Worm (Caenorhabditis elegans) whole organism, L4 larva: ENCODE measurements around the gene aqp-5.

Experiments
- F10B5.3 ChIP-seq: sonication (generic microtip); optimal IDR thresholded peaks from 2 replicates; lab custom pipeline; 2016; ENCODE audit warnings: mild to moderate bottlenecking, missing genetic modification characterization, missing compliant biosample characterization
- F44E2.7 ChIP-seq: fragments of 200-800 bp; sonication (Bioruptor generic); IDR thresholded peaks from 2 replicates; pipeline ENCODE4 v2.1.2; 2022; ENCODE audit warnings: missing genetic modification characterization, missing compliant biosample characterization
- F49E8.2 ChIP-seq: sonication (generic microtip); optimal IDR thresholded peaks from 2 replicates; lab custom pipeline; 2016; ENCODE audit warnings: missing compliant biosample characterization, mild to moderate bottlenecking, missing genetic modification characterization, borderline replicate concordance
- T26A8.4 ChIP-seq: fragments of 200-800 bp; sonication (Bioruptor generic); IDR thresholded peaks from 2 replicates; pipeline ENCODE4 v1.3.6; 2022; ENCODE audit warnings: missing genetic modification characterization, missing compliant biosample characterization
- Y105C5A.15 ChIP-seq: fragments of 200-800 bp; sonication (Bioruptor generic); IDR thresholded peaks from 2 replicates; pipeline ENCODE4 v1.3.6; 2022; ENCODE audit warnings: missing genetic modification characterization, missing compliant biosample characterization
- Y48G9A.11 ChIP-seq: fragments of 200-800 bp; sonication (Bioruptor generic); IDR thresholded peaks from 2 replicates; pipeline ENCODE4 v1.3.6; 2022; ENCODE audit warnings: missing genetic modification reagents, missing genetic modification characterization, missing compliant biosample characterization
- Y5F2A.4 ChIP-seq: fragments of 200-800 bp; sonication (Bioruptor generic); optimal IDR thresholded peaks from 2 replicates; lab custom pipeline; 2018; ENCODE audit warnings: mild to moderate bottlenecking, missing genetic modification characterization, missing compliant biosample characterization
- Y75B8A.6 ChIP-seq: fragments of 200-800 bp; sonication (Bioruptor generic); IDR thresholded peaks from 2 replicates; pipeline ENCODE4 v1.3.6; 2022; ENCODE audit warnings: missing genetic modification reagents, missing genetic modification characterization, missing compliant biosample characterization
- ama-1 ChIP-seq: fragments of 150-350 bp; optimal IDR thresholded peaks from 2 replicates; lab custom pipeline; 2014; ENCODE audit warnings: inconsistent platforms, mixed read lengths
- arid-1 ChIP-seq: fragments of 200-800 bp; sonication (Bioruptor generic); conservative IDR thresholded peaks from 2 replicates; pipeline ENCODE4 v1.3.6; 2022; ENCODE audit warnings: missing genetic modification reagents, missing genetic modification characterization, missing compliant biosample characterization
- attf-4 ChIP-seq: sonication (generic microtip); optimal IDR thresholded peaks from 3 replicates; lab custom pipeline; 2017; ENCODE audit warnings: missing biosample characterization, missing genetic modification characterization
- ceh-20 ChIP-seq: fragments of 200-800 bp; sonication (Bioruptor generic); IDR thresholded peaks from 2 replicates; pipeline ENCODE4 v1.3.6; 2022; ENCODE audit warnings: missing genetic modification reagents, missing genetic modification characterization, missing compliant biosample characterization
- ceh-28 ChIP-seq: fragments of 150-350 bp; optimal IDR thresholded peaks from 2 replicates; lab custom pipeline; 2014; ENCODE audit warnings: missing biosample characterization, missing genetic modification reagents, missing genetic modification characterization
- ceh-44 ChIP-seq: fragments of 200-800 bp; sonication (Bioruptor generic); IDR thresholded peaks from 2 replicates; pipeline ENCODE4 v1.3.6; 2022; ENCODE audit warnings: missing genetic modification reagents, missing genetic modification characterization, missing compliant biosample characterization
- ceh-62 ChIP-seq: sonication (generic microtip); optimal IDR thresholded peaks from 2 replicates; lab custom pipeline; 2017; ENCODE audit warnings: missing biosample characterization, missing genetic modification characterization
- ceh-82 ChIP-seq: sonication (generic microtip); optimal IDR thresholded peaks from 2 replicates; lab custom pipeline; 2017; ENCODE audit warnings: missing biosample characterization, missing genetic modification characterization
- ctbp-1 ChIP-seq: fragments of 200-800 bp; sonication (Bioruptor generic); IDR thresholded peaks from 2 replicates; pipeline ENCODE4 v1.3.6; 2022; ENCODE audit warnings: missing genetic modification reagents, missing genetic modification characterization, missing compliant biosample characterization
- daf-19 ChIP-seq: fragments of 200-800 bp; sonication (Bioruptor generic); conservative IDR thresholded peaks from 2 replicates; pipeline ENCODE4 v1.3.6; 2022; ENCODE audit warnings: missing genetic modification characterization, missing compliant biosample characterization
- dmd-8 ChIP-seq: fragments of 200-800 bp; sonication (Bioruptor generic); IDR thresholded peaks from 2 replicates; pipeline ENCODE4 v1.3.6; 2022; ENCODE audit warnings: missing genetic modification characterization, missing compliant biosample characterization
- dve-1 ChIP-seq: sonication (generic microtip); optimal IDR thresholded peaks from 2 replicates; lab custom pipeline; 2017; ENCODE audit warnings: antibody characterized with exemption, mild to moderate bottlenecking, missing genetic modification characterization, missing compliant biosample characterization; ENCODE audit not compliant: insufficient read depth
- egl-27 ChIP-seq: sonication (generic microtip); optimal IDR thresholded peaks from 3 replicates; lab custom pipeline; 2017; ENCODE audit warnings: missing biosample characterization, missing genetic modification reagents, missing genetic modification characterization
- fkh-10 ChIP-seq: fragments of 150-350 bp; optimal IDR thresholded peaks from 2 replicates; lab custom pipeline; 2014; ENCODE audit warnings: missing biosample characterization, missing genetic modification reagents, missing genetic modification characterization
- fos-1 ChIP-seq: fragments of 150-350 bp; optimal IDR thresholded peaks from 2 replicates; lab custom pipeline; 2014; ENCODE audit warnings: missing biosample characterization, missing genetic modification characterization
- gei-8 ChIP-seq: fragments of 200-800 bp; sonication (Bioruptor generic); optimal IDR thresholded peaks from 2 replicates; lab custom pipeline; 2018; ENCODE audit warnings: mild to moderate bottlenecking, missing genetic modification characterization, missing compliant biosample characterization
- hlh-11 ChIP-seq: fragments of 200-800 bp; sonication (Bioruptor generic); optimal IDR thresholded peaks from 2 replicates; lab custom pipeline; 2018; ENCODE audit warnings: mild to moderate bottlenecking, missing genetic modification characterization, missing compliant biosample characterization
- hlh-30 ChIP-seq: sonication (generic microtip); optimal IDR thresholded peaks from 2 replicates; lab custom pipeline; 2017; ENCODE audit warnings: antibody characterized with exemption, mild to moderate bottlenecking, missing genetic modification characterization, missing compliant biosample characterization; ENCODE audit not compliant: insufficient read depth
- hmg-1.1 ChIP-seq: fragments of 200-800 bp; sonication (Bioruptor generic); IDR thresholded peaks from 2 replicates; pipeline ENCODE4 v1.3.6; 2022; ENCODE audit warnings: missing genetic modification reagents, missing genetic modification characterization, missing compliant biosample characterization
- lin-13 ChIP-seq: fragments of 150-350 bp; optimal IDR thresholded peaks from 2 replicates; lab custom pipeline; 2014; ENCODE audit warnings: missing biosample characterization, missing genetic modification reagents, missing genetic modification characterization
- lin-29 ChIP-seq: fragments of 200-800 bp; sonication (Bioruptor generic); IDR thresholded peaks from 2 replicates; pipeline ENCODE4 v1.3.6; 2022; ENCODE audit warnings: missing genetic modification reagents, missing genetic modification characterization, missing compliant biosample characterization
- lin-39 ChIP-seq: fragments of 150-350 bp; optimal IDR thresholded peaks from 2 replicates; lab custom pipeline; 2014; ENCODE audit warnings: missing biosample characterization, missing genetic modification reagents, missing genetic modification characterization
- madf-5 ChIP-seq, 2 experiments: fragments of 200-800 bp; sonication (Bioruptor generic); IDR thresholded peaks; 2 replicates each; pipeline ENCODE4 v1.3.6; 2022; ENCODE audit warnings: missing compliant biosample characterization in 2 of 2, missing genetic modification characterization in 2 of 2
- mdt-29 ChIP-seq: fragments of 200-800 bp; sonication (Bioruptor generic); IDR thresholded peaks from 2 replicates; pipeline ENCODE4 v1.3.6; 2022; ENCODE audit warnings: missing genetic modification reagents, missing genetic modification characterization, missing compliant biosample characterization
- mxl-2 ChIP-seq: fragments of 200-800 bp; sonication (Bioruptor generic); conservative IDR thresholded peaks from 2 replicates; pipeline ENCODE4 v1.3.6; 2022; ENCODE audit warnings: missing genetic modification reagents, missing genetic modification characterization, missing compliant biosample characterization
- nhr-10 ChIP-seq: fragments of 150-350 bp; optimal IDR thresholded peaks from 2 replicates; lab custom pipeline; 2014; ENCODE audit warnings: missing biosample characterization, missing genetic modification characterization
- nhr-102 ChIP-seq: sonication (generic microtip); optimal IDR thresholded peaks from 2 replicates; lab custom pipeline; 2016; ENCODE audit warnings: mild to moderate bottlenecking, missing genetic modification characterization, moderate library complexity, missing compliant biosample characterization
- nhr-11 ChIP-seq: fragments of 150-350 bp; optimal IDR thresholded peaks from 2 replicates; lab custom pipeline; 2014; ENCODE audit warnings: missing biosample characterization, missing genetic modification characterization
- nhr-25 ChIP-seq: sonication (generic microtip); optimal IDR thresholded peaks from 2 replicates; lab custom pipeline; 2017; ENCODE audit warnings: missing genetic modification characterization, mild to moderate bottlenecking, missing compliant biosample characterization, antibody characterized with exemption, moderate library complexity, borderline replicate concordance; ENCODE audit not compliant: insufficient read depth
- nhr-41 ChIP-seq: fragments of 200-800 bp; sonication (Bioruptor generic); IDR thresholded peaks from 2 replicates; pipeline ENCODE4 v1.3.6; 2022; ENCODE audit warnings: missing genetic modification reagents, missing genetic modification characterization, missing compliant biosample characterization
- nhr-48 ChIP-seq: sonication (generic microtip); optimal IDR thresholded peaks from 2 replicates; lab custom pipeline; 2016; ENCODE audit warnings: mild to moderate bottlenecking, missing genetic modification characterization, missing compliant biosample characterization
- saeg-2 ChIP-seq: fragments of 200-800 bp; sonication (Bioruptor generic); IDR thresholded peaks from 2 replicates; pipeline ENCODE4 v1.3.6; 2022; ENCODE audit warnings: missing genetic modification reagents, missing genetic modification characterization, missing compliant biosample characterization
- skn-1 ChIP-seq: fragments of 150-350 bp; optimal IDR thresholded peaks from 2 replicates; lab custom pipeline; 2014; ENCODE audit warnings: missing biosample characterization, missing genetic modification characterization
- snpc-4 ChIP-seq: fragments of 150-350 bp; optimal IDR thresholded peaks from 2 replicates; lab custom pipeline; 2014; ENCODE audit warnings: missing biosample characterization, missing genetic modification characterization
- tag-97 ChIP-seq: fragments of 200-800 bp; sonication (Bioruptor generic); IDR thresholded peaks from 2 replicates; pipeline ENCODE4 v1.3.6; 2022; ENCODE audit warnings: missing genetic modification characterization, missing compliant biosample characterization
- unc-130 ChIP-seq: sonication (generic microtip); optimal IDR thresholded peaks from 2 replicates; lab custom pipeline; 2016; ENCODE audit warnings: missing genetic modification reagents, missing genetic modification characterization, missing compliant biosample characterization
- unc-39 ChIP-seq: sonication (generic microtip); optimal IDR thresholded peaks from 2 replicates; lab custom pipeline; 2017; ENCODE audit warnings: missing biosample characterization, missing genetic modification characterization
- vab-7 ChIP-seq: fragments of 200-800 bp; sonication (Bioruptor generic); IDR thresholded peaks from 2 replicates; pipeline ENCODE4 v1.3.6; 2022; ENCODE audit warnings: missing genetic modification reagents, missing genetic modification characterization, missing compliant biosample characterization
- zag-1 ChIP-seq: fragments of 150-350 bp; optimal IDR thresholded peaks from 2 replicates; lab custom pipeline; 2014; ENCODE audit warnings: missing biosample characterization, missing genetic modification characterization
- zfp-2 ChIP-seq: sonication (generic microtip); optimal IDR thresholded peaks from 2 replicates; lab custom pipeline; 2016; ENCODE audit warnings: mild to moderate bottlenecking, missing genetic modification characterization, missing compliant biosample characterization
- zfp-3 ChIP-seq: fragments of 200-800 bp; sonication (Bioruptor generic); conservative IDR thresholded peaks from 2 replicates; pipeline ENCODE4 v1.3.6; 2022; ENCODE audit warnings: missing genetic modification reagents, missing genetic modification characterization, missing compliant biosample characterization
- zip-2 ChIP-seq: fragments of 150-350 bp; optimal IDR thresholded peaks from 2 replicates; lab custom pipeline; 2014; ENCODE audit warnings: missing biosample characterization, missing genetic modification characterization
- ztf-11 ChIP-seq: fragments of 150-350 bp; optimal IDR thresholded peaks from 2 replicates; lab custom pipeline; 2014; ENCODE audit warnings: missing biosample characterization, missing genetic modification characterization
- ztf-7 ChIP-seq: fragments of 150-350 bp; optimal IDR thresholded peaks from 2 replicates; lab custom pipeline; 2014; ENCODE audit warnings: missing biosample characterization, missing genetic modification characterization

Gene aqp-5

ce11 chrV:10536808-10537207 is 45.3 kb downstream of the aqp-5 start (continued):
- TF ChIP-seq zfp-3 (no peak), nhr-10 (no peak), Y5F2A.4 (no peak), snpc-4 (tag; lab: Kevin White, UChicago) (peak; percentile 38), nhr-11 (tag; lab: Kevin White, UChicago) (peak; percentile 94), saeg-2 (no peak), F44E2.7 (GFP tag; lab: Robert Waterston, UW) (no peak), dve-1 (tag; lab: Kevin White, UChicago) (peak; percentile 92), zfp-2 (tag; lab: Kevin White, UChicago) (peak; percentile 6), ztf-11 (no peak), F49E8.2 (tag; lab: Kevin White, UChicago) (no peak), Y48G9A.11 (no peak), unc-39 (no peak), Y75B8A.6 (GFP tag; lab: Robert Waterston, UW) (no peak), ceh-82 (tag; lab: Kevin White, UChicago) (no peak), hlh-11 (tag; lab: Kevin White, UChicago) (peak; percentile 89), Y105C5A.15 (GFP tag; lab: Robert Waterston, UW) (no peak), T26A8.4 (GFP tag; lab: Robert Waterston, UW) (peak; percentile 89), attf-4 (tag; lab: Kevin White, UChicago) (no peak), nhr-41 (no peak), nhr-25 (peak; percentile 12), zip-2 (no peak), ceh-20 (GFP tag; lab: Robert Waterston, UW) (peak; percentile 76), tag-97 (GFP tag; lab: Robert Waterston, UW) (no peak), mdt-29 (GFP tag; lab: Robert Waterston, UW) (no peak), ceh-44 (GFP tag; lab: Robert Waterston, UW) (no peak), ctbp-1 (GFP tag; lab: Robert Waterston, UW) (peak; percentile 75), lin-29 (GFP tag; lab: Robert Waterston, UW) (0 out of 2 replicates have a peak, but pooled peaks have one; percentile 55), skn-1 (no peak), nhr-102 (peak; percentile 81), dmd-8 (GFP tag; lab: Robert Waterston, UW) (no peak), ama-1 (lab: Kevin White, UChicago) (peak; percentile 83), hlh-30 (tag; lab: Kevin White, UChicago) (peak; percentile 87), ceh-62 (no peak), madf-5 (GFP tag; IDR thresholded peaks at IDR 0.05; lab: Robert Waterston, UW) (no peak), unc-130 (GFP tag; lab: Kevin White, UChicago) (peak; percentile 46), egl-27 (tag; lab: Kevin White, UChicago) (no peak), fos-1 (tag; lab: Kevin White, UChicago) (no peak), hmg-1.1 (GFP tag; lab: Robert Waterston, UW) (peak; percentile 89), daf-19 (peak; percentile 86), ztf-7 (tag; lab: Kevin White, UChicago) (peak; percentile 85), F10B5.3 (tag; lab: Kevin White, UChicago) (peak; percentile 66), arid-1 (0 out of 2 replicates have a peak, but pooled peaks have one; percentile 10), fkh-10 (GFP tag; lab: Kevin White, UChicago) (peak; percentile 98), ceh-28 (tag; lab: Kevin White, UChicago) (peak; percentile 44), lin-13 (peak; percentile 90), lin-39 (tag; lab: Kevin White, UChicago) (no peak), zag-1 (tag; lab: Kevin White, UChicago) (no peak), gei-8 (GFP tag; lab: Kevin White, UChicago) (no peak), mxl-2 (no peak), nhr-48 (tag; lab: Kevin White, UChicago) (peak; percentile 83), vab-7 (GFP tag; lab: Robert Waterston, UW) (peak; percentile 37; the same call in 1 of the 2 replicates)
